Worm (Caenorhabditis elegans): ENCODE measurements around the gene T08G5.3.

DNA sequence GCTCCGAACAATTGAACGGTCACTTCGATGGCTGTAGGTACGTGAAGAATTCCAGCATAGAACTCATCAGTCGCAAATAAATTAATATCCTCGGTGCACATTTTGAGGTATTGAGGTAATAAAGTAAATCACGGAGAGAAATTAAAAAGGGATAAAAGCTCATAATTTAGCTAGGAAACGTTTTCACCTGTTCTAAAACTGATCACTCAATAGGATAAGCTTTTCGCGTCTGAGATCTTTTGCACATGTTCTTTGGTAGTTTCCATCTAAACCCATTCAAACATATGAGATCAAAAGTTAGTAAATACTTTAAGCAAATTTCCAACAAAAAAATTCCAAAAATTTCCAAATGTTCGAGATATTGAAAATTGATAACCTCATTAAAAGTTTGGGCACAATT is 9.8 kb downstream of the T08G5.3 start, which contains the start of gene srh-308:
- TF ChIP-seq nhr-12 (tag; optimal IDR thresholded peaks at IDR 0.05) = no peak
- no peak for TF ChIP-seq snpc-4 (tag; optimal IDR thresholded peaks at IDR 0.05)
- no peak for TF ChIP-seq nhr-2 (tag; optimal IDR thresholded peaks at IDR 0.05)
- no peak for TF ChIP-seq lin-13 (tag; optimal IDR thresholded peaks at IDR 0.05)
- no peak for TF ChIP-seq hlh-1 (tag; optimal IDR thresholded peaks at IDR 0.05)
- no peak for TF ChIP-seq lsy-2 (tag; optimal IDR thresholded peaks at IDR 0.05)
- TF ChIP-seq elt-3 (tag; optimal IDR thresholded peaks at IDR 0.05) = no peak
- no peak for TF ChIP-seq nhr-237 (tag; optimal IDR thresholded peaks at IDR 0.05)
- TF ChIP-seq nhr-28 (tag; optimal IDR thresholded peaks at IDR 0.05) = no peak
- TF ChIP-seq unc-62 (GFP tag; optimal IDR thresholded peaks at IDR 0.05) = no peak
- TF ChIP-seq unc-39 (tag; optimal IDR thresholded peaks at IDR 0.05) = no peak
- no peak for TF ChIP-seq nhr-76 (tag; optimal IDR thresholded peaks at IDR 0.05)
